Worm (Caenorhabditis elegans) whole organism, young adult: ENCODE results near the gene txt-6.

ENCODE experiments used
- B0035.1 ChIP-seq: sonication (generic microtip); optimal IDR thresholded peaks from 2 replicates; lab custom pipeline; 2016; ENCODE audit warnings: missing genetic modification characterization, mild to moderate bottlenecking, missing compliant biosample characterization, missing genotype, missing genetic modification reagents
- ama-1 ChIP-seq, 3 experiments: fragments of 150-350 bp in 1 of 3; sonication (generic microtip) in 2 of 3; optimal IDR thresholded peaks; 2 replicates each; lab custom pipeline; 2014 to 2018; ENCODE audit warnings: missing biosample characterization in 2 of 3, missing genetic modification characterization in 2 of 3, missing genetic modification reagents in 2 of 3
- bed-2 ChIP-seq: fragments of 200-800 bp; sonication (Bioruptor generic); IDR thresholded peaks from 2 replicates; pipeline ENCODE4 v1.3.6; 2022; ENCODE audit warnings: missing genetic modification reagents, missing genetic modification characterization, missing compliant biosample characterization
- ccch-3 ChIP-seq: fragments of 200-800 bp; sonication (Bioruptor generic); optimal IDR thresholded peaks from 2 replicates; lab custom pipeline; 2018; ENCODE audit warnings: mild to moderate bottlenecking, missing genetic modification characterization, missing compliant biosample characterization
- ekl-4 ChIP-seq: fragments of 200-800 bp; sonication (Bioruptor generic); IDR thresholded peaks from 2 replicates; pipeline ENCODE4 v1.3.6; 2022; ENCODE audit warnings: missing genetic modification reagents, missing genetic modification characterization, missing compliant biosample characterization
- pha-4 ChIP-seq: fragments of 150-350 bp; sonication (generic microtip); optimal IDR thresholded peaks from 2 replicates; lab custom pipeline; 2014; ENCODE audit warnings: missing biosample characterization, missing genetic modification reagents, missing genetic modification characterization
- somi-1 ChIP-seq: fragments of 200-800 bp; sonication (Bioruptor generic); optimal IDR thresholded peaks from 2 replicates; lab custom pipeline; 2018; ENCODE audit warnings: mild to moderate bottlenecking, missing genetic modification characterization, missing compliant biosample characterization

- TF ChIP-seq ama-1 (optimal IDR thresholded peaks at IDR 0.05; lab: Kevin White, UChicago), result no peak
- no peak for TF ChIP-seq ama-1 (GFP tag; optimal IDR thresholded peaks at IDR 0.05; lab: Kevin White, UChicago)
- no peak for TF ChIP-seq bed-2 (GFP tag; lab: Robert Waterston, UW)
- no peak for TF ChIP-seq ekl-4 (GFP tag; lab: Robert Waterston, UW)
- TF ChIP-seq pha-4 (tag; lab: Kevin White, UChicago), result no peak
- no peak for TF ChIP-seq B0035.1 (tag; lab: Kevin White, UChicago)
- TF ChIP-seq somi-1 (GFP tag; lab: Kevin White, UChicago), result no peak
- TF ChIP-seq ccch-3 (GFP tag; lab: Kevin White, UChicago), result no peak
These were observed 15.9 kb downstream of the txt-6 start for ce11 chrV:4590791-4591190.
